Worm (Caenorhabditis elegans) whole organism, L2 larva: ENCODE measurements around the gene rps-5.

Source experiments
- C34F6.9 ChIP-seq: fragments of 150-350 bp; optimal IDR thresholded peaks from 2 replicates; lab custom pipeline; 2014; ENCODE audit warnings: missing biosample characterization, missing genetic modification characterization
- R02D3.7 ChIP-seq: fragments of 150-350 bp; optimal IDR thresholded peaks from 2 replicates; lab custom pipeline; 2014; ENCODE audit warnings: missing biosample characterization, missing genetic modification characterization
- Y55F3AM.14 ChIP-seq: fragments of 200-800 bp; sonication (Bioruptor generic); optimal IDR thresholded peaks from 2 replicates; lab custom pipeline; 2018; ENCODE audit warnings: mild to moderate bottlenecking, missing genetic modification characterization, missing compliant biosample characterization
- ZK546.5 ChIP-seq: sonication (generic microtip); optimal IDR thresholded peaks from 2 replicates; lab custom pipeline; 2017; ENCODE audit warnings: missing biosample characterization, missing genetic modification characterization
- alr-1 ChIP-seq: fragments of 150-350 bp; optimal IDR thresholded peaks from 2 replicates; lab custom pipeline; 2014; ENCODE audit warnings: missing biosample characterization, missing genetic modification characterization
- aly-2 ChIP-seq: fragments of 150-350 bp; optimal IDR thresholded peaks from 2 replicates; lab custom pipeline; 2014; ENCODE audit warnings: missing biosample characterization, missing genetic modification characterization
- blmp-1 ChIP-seq: sonication (generic microtip); optimal IDR thresholded peaks from 2 replicates; lab custom pipeline; 2017; ENCODE audit warnings: missing genetic modification characterization, mild to moderate bottlenecking, missing compliant biosample characterization, antibody characterized with exemption, moderate library complexity; ENCODE audit not compliant: insufficient read depth
- ceh-16 ChIP-seq: fragments of 150-350 bp; optimal IDR thresholded peaks from 2 replicates; lab custom pipeline; 2014; ENCODE audit warnings: missing biosample characterization, missing genetic modification characterization
- ceh-82 ChIP-seq: fragments of 150-350 bp; optimal IDR thresholded peaks from 2 replicates; lab custom pipeline; 2014; ENCODE audit warnings: missing biosample characterization, missing genetic modification characterization
- crh-2 ChIP-seq: sonication (generic microtip); optimal IDR thresholded peaks from 2 replicates; lab custom pipeline; 2017; ENCODE audit warnings: missing biosample characterization, missing genetic modification characterization
- dmd-4 ChIP-seq: sonication (generic microtip); optimal IDR thresholded peaks from 2 replicates; lab custom pipeline; 2017; ENCODE audit warnings: missing biosample characterization, missing genetic modification characterization
- egl-27 ChIP-seq: sonication (generic microtip); optimal IDR thresholded peaks from 3 replicates; lab custom pipeline; 2017; ENCODE audit warnings: missing biosample characterization, missing genetic modification reagents, missing genetic modification characterization
- elt-1 ChIP-seq: fragments of 150-350 bp; optimal IDR thresholded peaks from 2 replicates; lab custom pipeline; 2014; ENCODE audit warnings: missing biosample characterization, missing genetic modification characterization
- elt-3 ChIP-seq: sonication (generic microtip); optimal IDR thresholded peaks from 2 replicates; lab custom pipeline; 2017; ENCODE audit warnings: missing biosample characterization, missing genetic modification characterization
- fos-1 ChIP-seq: fragments of 150-350 bp; optimal IDR thresholded peaks from 2 replicates; lab custom pipeline; 2014; ENCODE audit warnings: missing biosample characterization, missing genetic modification characterization
- gmeb-1 ChIP-seq: fragments of 150-350 bp; optimal IDR thresholded peaks from 2 replicates; lab custom pipeline; 2014; ENCODE audit warnings: missing biosample characterization, missing genetic modification characterization
- lin-11 ChIP-seq: fragments of 150-350 bp; sonication (generic microtip); optimal IDR thresholded peaks from 2 replicates; lab custom pipeline; 2014; ENCODE audit warnings: missing biosample characterization, missing genetic modification characterization, inconsistent platforms, mixed read lengths
- lin-13 ChIP-seq: fragments of 150-350 bp; optimal IDR thresholded peaks from 2 replicates; lab custom pipeline; 2014; ENCODE audit warnings: missing biosample characterization, missing genetic modification reagents, missing genetic modification characterization
- lsy-2 ChIP-seq, 2 experiments: fragments of 150-350 bp in 1 of 2; sonication (generic microtip) in 1 of 2; optimal IDR thresholded peaks; 2 replicates each; lab custom pipeline; 2014 to 2017; ENCODE audit warnings: missing biosample characterization in 2 of 2, missing genetic modification characterization in 2 of 2
- mab-5 ChIP-seq: fragments of 150-350 bp; optimal IDR thresholded peaks from 2 replicates; lab custom pipeline; 2014; ENCODE audit warnings: missing biosample characterization, missing genetic modification characterization
- mbf-1 ChIP-seq: sonication (generic microtip); optimal IDR thresholded peaks from 2 replicates; lab custom pipeline; 2017; ENCODE audit warnings: missing biosample characterization, missing genetic modification characterization
- mdl-1 ChIP-seq, 2 experiments: fragments of 150-350 bp in 1 of 2; sonication (generic microtip) in 1 of 2; optimal IDR thresholded peaks; 2 replicates each; lab custom pipeline; 2017; ENCODE audit warnings: missing biosample characterization in 2 of 2, missing genetic modification characterization in 2 of 2
- nhr-11 ChIP-seq: fragments of 150-350 bp; optimal IDR thresholded peaks from 2 replicates; lab custom pipeline; 2014; ENCODE audit warnings: missing biosample characterization, missing genetic modification characterization
- nhr-129 ChIP-seq: fragments of 150-350 bp; optimal IDR thresholded peaks from 2 replicates; lab custom pipeline; 2014; ENCODE audit warnings: missing biosample characterization, missing genetic modification characterization
- nhr-21 ChIP-seq: fragments of 150-350 bp; optimal IDR thresholded peaks from 2 replicates; lab custom pipeline; 2014; ENCODE audit warnings: missing biosample characterization, missing genetic modification characterization
- nhr-25 ChIP-seq: fragments of 150-350 bp; sonication (generic microtip); optimal IDR thresholded peaks from 3 replicates; lab custom pipeline; 2014; ENCODE audit warnings: missing biosample characterization, missing genetic modification characterization
- nhr-6 ChIP-seq: fragments of 150-350 bp; optimal IDR thresholded peaks from 2 replicates; lab custom pipeline; 2014; ENCODE audit warnings: missing biosample characterization, missing genetic modification characterization
- peb-1 ChIP-seq: fragments of 150-350 bp; optimal IDR thresholded peaks from 2 replicates; lab custom pipeline; 2014; ENCODE audit warnings: missing biosample characterization, missing genetic modification characterization
- sem-4 ChIP-seq: fragments of 150-350 bp; optimal IDR thresholded peaks from 2 replicates; lab custom pipeline; 2014; ENCODE audit warnings: missing biosample characterization, missing genetic modification reagents, missing genetic modification characterization
- skn-1 ChIP-seq: sonication (generic microtip); optimal IDR thresholded peaks from 2 replicates; lab custom pipeline; 2017; ENCODE audit warnings: missing biosample characterization, missing genetic modification characterization
- sma-3 ChIP-seq: sonication (generic microtip); optimal IDR thresholded peaks from 2 replicates; lab custom pipeline; 2016; ENCODE audit warnings: missing genetic modification reagents, missing genetic modification characterization, missing compliant biosample characterization
- sma-9 ChIP-seq, 2 experiments: fragments of 150-350 bp in 1 of 2; sonication (generic microtip) in 1 of 2; optimal IDR thresholded peaks; 2 replicates each; lab custom pipeline; 2014 to 2016; ENCODE audit warnings: missing genetic modification characterization in 2 of 2, mild to moderate bottlenecking in 1 of 2, missing biosample characterization in 1 of 2, missing compliant biosample characterization in 1 of 2, missing genetic modification reagents in 1 of 2, moderate library complexity in 1 of 2
- unc-39 ChIP-seq: fragments of 150-350 bp; optimal IDR thresholded peaks from 2 replicates; lab custom pipeline; 2014; ENCODE audit warnings: missing biosample characterization, missing genetic modification characterization
- unc-55 ChIP-seq: fragments of 150-350 bp; sonication (generic microtip); optimal IDR thresholded peaks from 3 replicates; lab custom pipeline; 2014; ENCODE audit warnings: missing biosample characterization, missing genetic modification reagents, missing genetic modification characterization
- unc-62 ChIP-seq: fragments of 150-350 bp; optimal IDR thresholded peaks from 2 replicates; lab custom pipeline; 2014; ENCODE audit warnings: missing biosample characterization, missing genetic modification reagents, missing genetic modification characterization
- zag-1 ChIP-seq: fragments of 150-350 bp; optimal IDR thresholded peaks from 2 replicates; lab custom pipeline; 2014; ENCODE audit warnings: missing biosample characterization, missing genetic modification characterization
- ztf-1 ChIP-seq: fragments of 200-800 bp; sonication (Bioruptor generic); conservative IDR thresholded peaks from 2 replicates; pipeline ENCODE4 v1.3.6; 2022; ENCODE audit warnings: missing genetic modification characterization, missing compliant biosample characterization
- ztf-11 ChIP-seq: sonication (generic microtip); optimal IDR thresholded peaks from 2 replicates; lab custom pipeline; 2017; ENCODE audit warnings: missing biosample characterization, missing genetic modification characterization
- ztf-4 ChIP-seq: fragments of 150-350 bp; optimal IDR thresholded peaks from 2 replicates; lab custom pipeline; 2014; ENCODE audit warnings: missing biosample characterization, missing genetic modification characterization

rps-5 gene

ce11 chrIV:11100271-11100670 lies 10.6 kb downstream of the rps-5 start, which contains the start of gene str-3:
TSS of gene str-3 (minus strand) at chrIV:11100371.
- TF ChIP-seq sem-4 (tag; lab: Kevin White, UChicago) (no peak), mdl-1 (tag; optimal IDR thresholded peaks at IDR 0.05; lab: Kevin White, UChicago) (no peak), ztf-1 (GFP tag; lab: Robert Waterston, UW) (no peak), ceh-16 (tag; lab: Kevin White, UChicago) (no peak), C34F6.9 (tag; lab: Kevin White, UChicago) (no peak), unc-39 (tag; lab: Kevin White, UChicago) (no peak), alr-1 (no peak), peb-1 (tag; lab: Kevin White, UChicago) (no peak), lin-13 (GFP tag; lab: Kevin White, UChicago) (no peak), elt-1 (tag; lab: Kevin White, UChicago) (no peak), mab-5 (tag; lab: Kevin White, UChicago) (no peak), nhr-129 (tag; lab: Kevin White, UChicago) (no peak), skn-1 (tag; lab: Kevin White, UChicago) (no peak), elt-3 (tag; lab: Kevin White, UChicago) (no peak)

- TF ChIP-seq lin-13 (GFP tag; lab: Kevin White, UChicago) (no peak), skn-1 (tag; lab: Kevin White, UChicago) (no peak), zag-1 (peak; percentile 10), alr-1 (no peak), nhr-129 (tag; lab: Kevin White, UChicago) (peak; percentile 17), lsy-2 (tag; optimal IDR thresholded peaks at IDR 0.05; lab: Kevin White, UChicago) (peak in 1 of 2 experiments; percentile 23), sma-9 (GFP tag; optimal IDR thresholded peaks at IDR 0.05; lab: Kevin White, UChicago) (peak; percentile 28), sma-9 (tag; optimal IDR thresholded peaks at IDR 0.05; lab: Kevin White, UChicago) (no peak), ZK546.5 (tag; lab: Kevin White, UChicago) (no peak)
These were observed 13.1 kb downstream of the rps-5 start, which contains the start of gene M7.12 for ce11 chrIV:11097795-11098194. TSS of gene M7.12 (minus strand) at chrIV:11097982.

- TF ChIP-seq C34F6.9 (tag; lab: Kevin White, UChicago) (peak; percentile 44), mbf-1 (tag; lab: Kevin White, UChicago) (no peak), lin-11 (no peak), skn-1 (tag; lab: Kevin White, UChicago) (no peak), lsy-2 (tag; optimal IDR thresholded peaks at IDR 0.05; lab: Kevin White, UChicago) (peak in 1 of 2 experiments; percentile 35), zag-1 (peak; percentile 92), ceh-16 (tag; lab: Kevin White, UChicago) (no peak), ztf-11 (tag; lab: Kevin White, UChicago) (no peak), nhr-21 (tag; lab: Kevin White, UChicago) (no peak), crh-2 (tag; lab: Kevin White, UChicago) (peak; percentile 30), Y55F3AM.14 (GFP tag; lab: Kevin White, UChicago) (no peak), unc-55 (peak; percentile 31), sma-9 (GFP tag; optimal IDR thresholded peaks at IDR 0.05; lab: Kevin White, UChicago) (no peak), sma-9 (tag; optimal IDR thresholded peaks at IDR 0.05; lab: Kevin White, UChicago) (no peak), nhr-6 (tag; lab: Kevin White, UChicago) (no peak), sem-4 (tag; lab: Kevin White, UChicago) (no peak), blmp-1 (no peak)
These were observed 15.9 kb downstream of the rps-5 start, which contains the start of gene M7.8 for ce11 chrIV:11094974-11095373. TSS of gene M7.8 (minus strand) at chrIV:11095085.

ce11 chrIV:11094052-11094451 lies 16.8 kb downstream of the rps-5 start:
- TF ChIP-seq nhr-21 (tag; lab: Kevin White, UChicago) (no peak), nhr-25 (tag; lab: Kevin White, UChicago) (no peak), peb-1 (tag; lab: Kevin White, UChicago) (no peak), ceh-82 (tag; lab: Kevin White, UChicago) (no peak), unc-62 (GFP tag; lab: Kevin White, UChicago) (no peak), nhr-129 (tag; lab: Kevin White, UChicago) (no peak), zag-1 (no peak)

ce11 chrIV:11092502-11093080 lies 18.3 kb downstream of the rps-5 start, which contains the start of gene bcc-1:
TSS of gene bcc-1 (minus strand) at chrIV:11092552.
- no peak for TF ChIP-seq nhr-11 (tag; lab: Kevin White, UChicago)
- no peak for TF ChIP-seq nhr-129 (tag; lab: Kevin White, UChicago)
- TF ChIP-seq Y55F3AM.14 (GFP tag; lab: Kevin White, UChicago): no peak
- peak; percentile 57 for TF ChIP-seq nhr-25 (tag; lab: Kevin White, UChicago)
- TF ChIP-seq mab-5 (tag; lab: Kevin White, UChicago): peak; percentile 60
- TF ChIP-seq lsy-2 (tag; optimal IDR thresholded peaks at IDR 0.05; lab: Kevin White, UChicago): no peak
- peak; percentile 23 for TF ChIP-seq gmeb-1
- no peak for TF ChIP-seq R02D3.7 (tag; lab: Kevin White, UChicago)
- TF ChIP-seq fos-1 (tag; lab: Kevin White, UChicago): peak; percentile 62
- peak; percentile 18 for TF ChIP-seq nhr-21 (tag; lab: Kevin White, UChicago)
- TF ChIP-seq sma-3 (GFP tag; lab: Kevin White, UChicago): peak; percentile 45
- no peak for TF ChIP-seq dmd-4 (tag; lab: Kevin White, UChicago)
- TF ChIP-seq ztf-4 (tag; lab: Kevin White, UChicago): no peak
- no peak for TF ChIP-seq aly-2 (tag; lab: Kevin White, UChicago)
- no peak for TF ChIP-seq egl-27 (tag; lab: Kevin White, UChicago)
- no peak for TF ChIP-seq lin-11
- peak; percentile 7 for TF ChIP-seq blmp-1
- peak; percentile 42 for TF ChIP-seq sma-9 (GFP tag; optimal IDR thresholded peaks at IDR 0.05; lab: Kevin White, UChicago)
- no peak for TF ChIP-seq sma-9 (tag; optimal IDR thresholded peaks at IDR 0.05; lab: Kevin White, UChicago)
